Fruit fly (Drosophila melanogaster) whole organism, embryonic: Measurements from ENCODE around the gene CG43136.
A peak's percentile ranks its signal among the peaks of the same experiment; 100 is the strongest.

Experiments
- Aef1 ChIP-seq: fragments of 200-800 bp; sonication (Bioruptor generic); IDR thresholded peaks from 3 replicates; pipeline ENCODE4 v1.3.6; 2022; ENCODE audit warnings: missing biosample characterization, missing genetic modification characterization
- CG12744 ChIP-seq: fragments of 200-800 bp; sonication (Bioruptor generic); optimal IDR thresholded peaks from 2 replicates; lab custom pipeline; 2016; ENCODE audit warnings: missing biosample characterization, missing genetic modification characterization
- CG13287 ChIP-seq: fragments of 200-800 bp; sonication (Bioruptor generic); IDR thresholded peaks from 2 replicates; pipeline ENCODE4 v1.3.6; 2022; ENCODE audit warnings: missing biosample characterization, missing genetic modification characterization; ENCODE audit not compliant: partially characterized antibody
- CG1529 ChIP-seq: fragments of 200-800 bp; sonication (Bioruptor generic); optimal IDR thresholded peaks from 3 replicates; lab custom pipeline; 2018; ENCODE audit warnings: missing biosample characterization, missing genetic modification characterization
- CG1647 ChIP-seq: fragments of 200-800 bp; sonication (Bioruptor generic); optimal IDR thresholded peaks from 3 replicates; lab custom pipeline; 2016; ENCODE audit warnings: missing biosample characterization, missing genetic modification characterization
- CG16779 ChIP-seq: fragments of 200-800 bp; sonication (Bioruptor generic); IDR thresholded peaks from 2 replicates; pipeline ENCODE4 v1.3.6; 2022; ENCODE audit warnings: missing biosample characterization, missing genetic modification characterization
- CG17328 ChIP-seq: fragments of 200-800 bp; sonication (Bioruptor generic); IDR thresholded peaks from 2 replicates; pipeline ENCODE4 v1.3.6; 2022; ENCODE audit warnings: missing biosample characterization, missing genetic modification characterization
- CG2116 ChIP-seq: fragments of 200-800 bp; sonication (Bioruptor generic); optimal IDR thresholded peaks from 3 replicates; lab custom pipeline; 2018; ENCODE audit warnings: missing biosample characterization, mild to moderate bottlenecking, missing genetic modification characterization
- CG30403 ChIP-seq: fragments of 200-800 bp; sonication (Bioruptor generic); optimal IDR thresholded peaks from 3 replicates; lab custom pipeline; 2016; ENCODE audit warnings: missing biosample characterization, missing genetic modification characterization
- CG31365 ChIP-seq: fragments of 200-800 bp; sonication (Bioruptor generic); optimal IDR thresholded peaks from 2 replicates; lab custom pipeline; 2018; ENCODE audit warnings: missing biosample characterization, mild to moderate bottlenecking, missing genetic modification characterization
- CG33213 ChIP-seq: fragments of 200-800 bp; sonication (Bioruptor generic); optimal IDR thresholded peaks from 3 replicates; lab custom pipeline; 2016; ENCODE audit warnings: missing biosample characterization, missing genetic modification characterization
- CG4404 ChIP-seq: fragments of 200-800 bp; sonication (Bioruptor generic); IDR thresholded peaks from 2 replicates; pipeline ENCODE4 v1.3.6; 2022; ENCODE audit warnings: missing biosample characterization, missing genetic modification characterization
- CG4424 ChIP-seq: fragments of 200-800 bp; sonication (Bioruptor generic); optimal IDR thresholded peaks from 3 replicates; lab custom pipeline; 2016; ENCODE audit warnings: missing biosample characterization, missing genetic modification characterization
- CG4707 ChIP-seq: fragments of 200-800 bp; sonication (Bioruptor generic); optimal IDR thresholded peaks from 2 replicates; lab custom pipeline; 2018; ENCODE audit warnings: missing biosample characterization, mild to moderate bottlenecking, missing genetic modification characterization, moderate library complexity
- CG4820 ChIP-seq: fragments of 200-800 bp; sonication (Bioruptor generic); optimal IDR thresholded peaks from 3 replicates; lab custom pipeline; 2016; ENCODE audit warnings: missing biosample characterization, missing genetic modification characterization
- CG4854 ChIP-seq: fragments of 200-800 bp; sonication (Bioruptor generic); optimal IDR thresholded peaks from 2 replicates; lab custom pipeline; 2016; ENCODE audit warnings: missing biosample characterization, missing genetic modification characterization, inconsistent platforms
- CG5245 ChIP-seq: fragments of 200-800 bp; sonication (Bioruptor generic); optimal IDR thresholded peaks from 3 replicates; lab custom pipeline; 2016; ENCODE audit warnings: missing biosample characterization, missing genetic modification characterization
- CG6791 ChIP-seq: fragments of 200-800 bp; sonication (Bioruptor generic); IDR thresholded peaks from 3 replicates; pipeline ENCODE4 v1.3.6; 2022; ENCODE audit warnings: missing biosample characterization, missing genetic modification characterization; ENCODE audit not compliant: partially characterized antibody
- CG7372 ChIP-seq: fragments of 200-800 bp; sonication (Bioruptor generic); IDR thresholded peaks from 2 replicates; pipeline ENCODE4 v1.3.6; 2022; ENCODE audit warnings: missing biosample characterization, missing genetic modification characterization
- CG7786 ChIP-seq: fragments of 200-800 bp; sonication (Bioruptor generic); optimal IDR thresholded peaks from 2 replicates; lab custom pipeline; 2016; ENCODE audit warnings: missing biosample characterization, missing genetic modification characterization
- CG8765 ChIP-seq: fragments of 200-800 bp; sonication (Bioruptor generic); IDR thresholded peaks from 2 replicates; pipeline ENCODE4 v1.3.6; 2022; ENCODE audit warnings: missing biosample characterization, missing genetic modification characterization
- CG8944 ChIP-seq: fragments of 200-800 bp; sonication (Bioruptor generic); optimal IDR thresholded peaks from 3 replicates; lab custom pipeline; 2016; ENCODE audit warnings: missing biosample characterization, missing genetic modification characterization
- CG9727 ChIP-seq: fragments of 200-800 bp; sonication (Bioruptor generic); optimal IDR thresholded peaks from 3 replicates; lab custom pipeline; 2017; ENCODE audit warnings: missing biosample characterization, mild to moderate bottlenecking, missing genetic modification characterization
- Dad ChIP-seq: fragments of 200-800 bp; sonication (Bioruptor generic); optimal IDR thresholded peaks from 3 replicates; lab custom pipeline; 2016; ENCODE audit warnings: missing biosample characterization, missing genetic modification characterization
- Eip74EF ChIP-seq, 2 experiments: fragments of 200-800 bp in 1 of 2; fragments of >200 bp in 1 of 2; sonication (Bioruptor generic) in 1 of 2; optimal IDR thresholded peaks; 2 replicates each; lab custom pipeline; 2017 to 2019; ENCODE audit warnings: missing biosample characterization in 2 of 2, missing genetic modification characterization in 2 of 2, mild to moderate bottlenecking in 1 of 2, moderate library complexity in 1 of 2
- Fer2 ChIP-seq: fragments of 200-800 bp; sonication (Bioruptor generic); optimal IDR thresholded peaks from 2 replicates; lab custom pipeline; 2018; ENCODE audit warnings: missing biosample characterization, mild to moderate bottlenecking, missing genetic modification characterization, moderate library complexity
- Gug ChIP-seq: fragments of 200-800 bp; sonication (Bioruptor generic); IDR thresholded peaks from 4 replicates; pipeline ENCODE4 v1.3.6; 2022; ENCODE audit warnings: missing biosample characterization, missing genetic modification characterization
- HLH54F ChIP-seq: fragments of 200-800 bp; sonication (Bioruptor generic); optimal IDR thresholded peaks from 3 replicates; lab custom pipeline; 2016; ENCODE audit warnings: missing biosample characterization, missing genetic modification characterization
- Max ChIP-seq: fragments of 200-800 bp; sonication (Bioruptor generic); optimal IDR thresholded peaks from 2 replicates; lab custom pipeline; 2016; ENCODE audit warnings: missing biosample characterization, mild to moderate bottlenecking, missing genetic modification characterization
- Med ChIP-seq: fragments of 200-800 bp; sonication (Bioruptor generic); peaks from one replicate; lab custom pipeline; 2016; ENCODE audit warnings: missing biosample characterization, missing genetic modification characterization, mild to moderate bottlenecking, inconsistent platforms, moderate library complexity
- Nf-YA ChIP-seq: fragments of 200-800 bp; sonication (Bioruptor generic); IDR thresholded peaks from 2 replicates; pipeline ENCODE4 v1.3.6; 2022; ENCODE audit warnings: missing biosample characterization, missing genetic modification characterization
- Nf-YC ChIP-seq: fragments of 200-800 bp; optimal IDR thresholded peaks from 3 replicates; lab custom pipeline; 2019; ENCODE audit warnings: missing biosample characterization, mild to moderate bottlenecking, missing genetic modification characterization, moderate library complexity
- Side ChIP-seq: fragments of 200-800 bp; sonication (Bioruptor generic); optimal IDR thresholded peaks from 2 replicates; lab custom pipeline; 2016; ENCODE audit warnings: missing biosample characterization, missing genetic modification characterization
- Stat92E ChIP-seq, 3 experiments: fragments of >200 bp in 2 of 3; fragments of 200-800 bp in 1 of 3; sonication (Bioruptor generic) in 1 of 3; optimal IDR thresholded peaks; 2 replicates each; lab custom pipeline; 2017 to 2019; ENCODE audit warnings: missing biosample characterization in 3 of 3, missing genetic modification characterization in 3 of 3, mild to moderate bottlenecking in 1 of 3, moderate library complexity in 1 of 3
- TFAM ChIP-seq: fragments of 200-800 bp; sonication (Bioruptor generic); optimal IDR thresholded peaks from 2 replicates; lab custom pipeline; 2017; ENCODE audit warnings: missing biosample characterization, missing genetic modification characterization, inconsistent platforms
- ap ChIP-seq: fragments of 200-800 bp; sonication (Bioruptor generic); IDR thresholded peaks from 2 replicates; pipeline ENCODE4 v1.3.6; 2022; ENCODE audit warnings: missing biosample characterization, missing genetic modification characterization
- chif ChIP-seq, 2 experiments: fragments of 200-800 bp; sonication (Bioruptor generic); optimal IDR thresholded peaks; 3 replicates each; lab custom pipeline; 2016; ENCODE audit warnings: missing biosample characterization in 2 of 2, missing genetic modification characterization in 2 of 2
- chm ChIP-seq: fragments of 200-800 bp; sonication (Bioruptor generic); IDR thresholded peaks from 2 replicates; pipeline ENCODE4 v1.3.6; 2022; ENCODE audit warnings: missing biosample characterization, missing genetic modification characterization
- fd3F ChIP-seq: fragments of 200-800 bp; sonication (Bioruptor generic); optimal IDR thresholded peaks from 2 replicates; lab custom pipeline; 2018; ENCODE audit warnings: missing biosample characterization, mild to moderate bottlenecking, missing genetic modification characterization, moderate library complexity
- gcm2 ChIP-seq: fragments of 200-800 bp; sonication (Bioruptor generic); optimal IDR thresholded peaks from 2 replicates; lab custom pipeline; 2016; ENCODE audit warnings: missing biosample characterization, missing genetic modification characterization
- inv ChIP-seq: fragments of 200-800 bp; sonication (Bioruptor generic); IDR thresholded peaks from 2 replicates; pipeline ENCODE4 v1.3.6; 2022; ENCODE audit warnings: missing biosample characterization, missing genetic modification characterization; ENCODE audit not compliant: partially characterized antibody
- pfk ChIP-seq: fragments of 200-800 bp; sonication (Bioruptor generic); optimal IDR thresholded peaks from 2 replicates; lab custom pipeline; 2018; ENCODE audit warnings: missing biosample characterization, mild to moderate bottlenecking, missing genetic modification characterization, moderate library complexity
- phol ChIP-seq: fragments of 200-800 bp; sonication (Bioruptor generic); optimal IDR thresholded peaks from 3 replicates; lab custom pipeline; 2018; ENCODE audit warnings: missing biosample characterization, mild to moderate bottlenecking, missing genetic modification characterization, moderate library complexity
- rib ChIP-seq: fragments of 200-800 bp; sonication (Bioruptor generic); IDR thresholded peaks from 2 replicates; pipeline ENCODE4 v1.3.6; 2022; ENCODE audit warnings: missing biosample characterization, missing genetic modification characterization
- sc ChIP-seq, 3 experiments: fragments of >200 bp in 2 of 3; fragments of 200-800 bp in 1 of 3; sonication (Bioruptor generic) in 1 of 3; optimal IDR thresholded peaks; 2 replicates in 2 of 3; 3 replicates in 1 of 3; lab custom pipeline; 2017; ENCODE audit warnings: mild to moderate bottlenecking in 1 of 3, missing biosample characterization in 1 of 3, missing genetic modification characterization in 1 of 3, missing genetic modification reagents in 1 of 3
- slou ChIP-seq: fragments of 200-800 bp; sonication (Bioruptor generic); optimal IDR thresholded peaks from 3 replicates; lab custom pipeline; 2016; ENCODE audit warnings: missing biosample characterization, missing genetic modification characterization
- tna ChIP-seq: fragments of 200-800 bp; sonication (Bioruptor generic); IDR thresholded peaks from 2 replicates; pipeline ENCODE4 v1.3.6; 2022; ENCODE audit warnings: missing biosample characterization, missing genetic modification characterization; ENCODE audit not compliant: partially characterized antibody
- toy ChIP-seq: fragments of 200-800 bp; sonication (Bioruptor generic); IDR thresholded peaks from 2 replicates; pipeline ENCODE4 v1.3.6; 2022; ENCODE audit warnings: missing biosample characterization, missing genetic modification characterization
- unpg ChIP-seq: fragments of 200-800 bp; sonication (Bioruptor generic); optimal IDR thresholded peaks from 3 replicates; lab custom pipeline; 2018; ENCODE audit warnings: missing biosample characterization, mild to moderate bottlenecking, missing genetic modification characterization, moderate library complexity
- vfl ChIP-seq: fragments of 200-800 bp; sonication (Bioruptor generic); optimal IDR thresholded peaks from 2 replicates; lab custom pipeline; 2016; ENCODE audit warnings: missing biosample characterization, missing genetic modification characterization

Gene CG43136

dm6 chrX:5879543-5879943, 26.0 kb downstream of the CG43136 start, which contains the start of the genes Usp30 and CG16721 (continued):
- TF ChIP-seq chm (GFP tag; lab: Robert Waterston, UW) (no peak), Nf-YC (peak; percentile 39), Eip74EF (GFP tag; optimal IDR thresholded peaks at IDR 0.05; lab: Kevin White, UChicago) (no peak), CG31365 (tag; lab: Kevin White, UChicago) (no peak), tna (GFP tag; lab: Robert Waterston, UW) (peak; percentile 66; the same call in 1 of the 2 replicates), fd3F (peak; percentile 17), toy (GFP tag; lab: Robert Waterston, UW) (no peak), CG4404 (GFP tag; lab: Robert Waterston, UW) (no peak), CG1529 (GFP tag; lab: Kevin White, UChicago) (no peak), Fer2 (tag; lab: Kevin White, UChicago) (peak; percentile 3), CG6791 (GFP tag; lab: Robert Waterston, UW) (peak; percentile 71; the same call in 2 of the 3 replicates), gcm2 (no peak), unpg (GFP tag; lab: Kevin White, UChicago) (peak; percentile 43), pfk (GFP tag; lab: Kevin White, UChicago) (no peak), Med (GFP tag; lab: Kevin White, UChicago) (peak; percentile 93), Side (GFP tag; lab: Kevin White, UChicago) (peak; percentile 63), CG16779 (GFP tag; lab: Robert Waterston, UW) (no peak), CG30403 (GFP tag; lab: Kevin White, UChicago) (peak; percentile 51), CG8944 (GFP tag; lab: Kevin White, UChicago) (peak; percentile 19), Stat92E (GFP tag; optimal IDR thresholded peaks at IDR 0.05; lab: Kevin White, UChicago) (no peak), inv (GFP tag; lab: Robert Waterston, UW) (peak; percentile 46), Dad (GFP tag; lab: Kevin White, UChicago) (peak; percentile 48), Max (GFP tag; lab: Kevin White, UChicago) (peak; percentile 39), vfl (GFP tag; lab: Kevin White, UChicago) (peak; percentile 35), CG8765 (no peak), Nf-YA (GFP tag; lab: Robert Waterston, UW) (no peak), rib (GFP tag; lab: Robert Waterston, UW) (no peak), HLH54F (peak; percentile 67), Gug (GFP tag; lab: Robert Waterston, UW) (peak; percentile 5; the same call in 1 of the 4 replicates), CG2116 (peak; percentile 93), CG1647 (GFP tag; lab: Kevin White, UChicago) (peak; percentile 33), CG9727 (peak; percentile 1), CG5245 (GFP tag; lab: Kevin White, UChicago) (no peak), CG4707 (GFP tag; lab: Kevin White, UChicago) (no peak), sc (optimal IDR thresholded peaks at IDR 0.05; lab: Kevin White, UChicago) (no peak), sc (GFP tag; optimal IDR thresholded peaks at IDR 0.05; lab: Kevin White, UChicago) (no peak), phol (tag; lab: Kevin White, UChicago) (peak; percentile 55), CG7372 (GFP tag; lab: Robert Waterston, UW) (no peak), CG13287 (peak; percentile 89), CG4424 (GFP tag; lab: Kevin White, UChicago) (peak; percentile 41), ap (GFP tag; lab: Robert Waterston, UW) (no peak), CG17328 (peak; percentile 24; the same call in 1 of the 2 replicates), slou (GFP tag; lab: Kevin White, UChicago) (peak; percentile 38), TFAM (GFP tag; lab: Kevin White, UChicago) (no peak), CG4854 (GFP tag; lab: Kevin White, UChicago) (no peak), CG4820 (GFP tag; lab: Kevin White, UChicago) (no peak), CG33213 (GFP tag; lab: Kevin White, UChicago) (peak; percentile 60), CG12744 (GFP tag; lab: Kevin White, UChicago) (peak; percentile 34), CG7786 (GFP tag; lab: Kevin White, UChicago) (peak; percentile 54), chif (GFP tag; optimal IDR thresholded peaks at IDR 0.05; lab: Kevin White, UChicago) (peak; percentile 22 to 31), Aef1 (no peak)
